Worm (Caenorhabditis elegans): ENCODE results near the gene apc-17.

The apc-17 gene

DNA sequence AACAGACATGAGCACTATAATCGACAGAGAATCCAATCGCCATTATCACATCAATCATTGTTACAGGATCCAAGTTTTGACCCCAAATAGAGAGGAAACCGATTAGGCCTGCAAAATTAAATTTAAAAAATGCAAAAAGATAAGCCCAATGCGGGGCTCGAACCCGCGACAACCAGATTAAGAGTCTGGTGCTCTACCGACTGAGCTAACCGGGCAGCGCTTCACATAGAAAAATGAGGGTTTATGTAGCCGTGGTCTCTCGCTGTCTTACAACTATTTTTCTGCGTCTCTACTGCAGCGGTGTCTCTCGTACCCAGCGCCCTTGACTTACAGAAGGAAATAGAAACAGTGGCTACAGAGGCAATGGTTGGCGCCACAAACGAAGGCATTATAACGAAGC lies 49.7 kb downstream of the apc-17 start (continued):
- TF ChIP-seq snpc-4 (tag; optimal IDR thresholded peaks at IDR 0.05): peak; percentile 3
- TF ChIP-seq elt-3 (tag; optimal IDR thresholded peaks at IDR 0.05): no peak
- TF ChIP-seq unc-62 (GFP tag; optimal IDR thresholded peaks at IDR 0.05): peak; percentile 11
- TF ChIP-seq R02D3.7 (tag; optimal IDR thresholded peaks at IDR 0.05): peak; percentile 3
- no peak for TF ChIP-seq sea-2 (GFP tag; optimal IDR thresholded peaks at IDR 0.05)
- no peak for TF ChIP-seq nhr-11 (tag; optimal IDR thresholded peaks at IDR 0.05)
- TF ChIP-seq pqm-1 (tag; optimal IDR thresholded peaks at IDR 0.05): no peak
- no peak for TF ChIP-seq ceh-28 (tag; optimal IDR thresholded peaks at IDR 0.05)
- no peak for TF ChIP-seq ama-1 (optimal IDR thresholded peaks at IDR 0.05)
- no peak for TF ChIP-seq nhr-12 (tag; optimal IDR thresholded peaks at IDR 0.05)

Measured in whole organism, L3 larva.